Worm (Caenorhabditis elegans) whole organism, late embryonic: ENCODE results near the gene rol-3.
A peak's percentile ranks its signal among the peaks of the same experiment; 100 is the strongest.

Experiments used
- C08G9.2 ChIP-seq: sonication (generic microtip); optimal IDR thresholded peaks from 2 replicates; lab custom pipeline; 2016; ENCODE audit warnings: mild to moderate bottlenecking, missing genetic modification characterization, moderate library complexity, missing compliant biosample characterization
- C38D4.7 ChIP-seq: fragments of 200-800 bp; sonication (Bioruptor generic); optimal IDR thresholded peaks from 2 replicates; lab custom pipeline; 2018; ENCODE audit warnings: mild to moderate bottlenecking, missing genetic modification characterization, moderate library complexity, missing compliant biosample characterization
- K02D7.2 ChIP-seq: sonication (generic microtip); optimal IDR thresholded peaks from 2 replicates; lab custom pipeline; 2017; ENCODE audit warnings: mild to moderate bottlenecking, missing genetic modification characterization, missing compliant biosample characterization
- T23F11.4 ChIP-seq: fragments of 200-800 bp; sonication (Bioruptor generic); optimal IDR thresholded peaks from 2 replicates; lab custom pipeline; 2018; ENCODE audit warnings: mild to moderate bottlenecking, missing genetic modification characterization, missing compliant biosample characterization
- ama-1 ChIP-seq: fragments of 150-350 bp; optimal IDR thresholded peaks from 2 replicates; lab custom pipeline; 2014
- ceh-14 ChIP-seq: sonication (generic microtip); optimal IDR thresholded peaks from 2 replicates; lab custom pipeline; 2016; ENCODE audit warnings: missing genotype, missing genetic modification characterization, missing compliant biosample characterization
- ceh-18 ChIP-seq: sonication (generic microtip); optimal IDR thresholded peaks from 2 replicates; lab custom pipeline; 2016; ENCODE audit warnings: missing genetic modification characterization, missing compliant biosample characterization
- ceh-19 ChIP-seq: fragments of 200-800 bp; sonication (Bioruptor generic); optimal IDR thresholded peaks from 2 replicates; lab custom pipeline; 2018; ENCODE audit warnings: mild to moderate bottlenecking, missing genetic modification characterization, missing compliant biosample characterization
- ceh-24 ChIP-seq: sonication (generic microtip); optimal IDR thresholded peaks from 2 replicates; lab custom pipeline; 2016; ENCODE audit warnings: mild to moderate bottlenecking, missing genetic modification characterization, missing compliant biosample characterization
- ceh-30 ChIP-seq: fragments of 150-350 bp; optimal IDR thresholded peaks from 2 replicates; lab custom pipeline; 2014; ENCODE audit warnings: missing biosample characterization, missing genetic modification characterization
- ceh-31 ChIP-seq: sonication (generic microtip); optimal IDR thresholded peaks from 2 replicates; lab custom pipeline; 2016; ENCODE audit warnings: missing genetic modification characterization, missing compliant biosample characterization
- ceh-34 ChIP-seq: sonication (generic microtip); optimal IDR thresholded peaks from 2 replicates; lab custom pipeline; 2016; ENCODE audit warnings: mild to moderate bottlenecking, missing genetic modification characterization, missing compliant biosample characterization
- ceh-48 ChIP-seq: sonication (generic microtip); optimal IDR thresholded peaks from 2 replicates; lab custom pipeline; 2016; ENCODE audit warnings: missing genetic modification characterization, inconsistent platforms, missing compliant biosample characterization
- che-1 ChIP-seq: sonication (generic microtip); optimal IDR thresholded peaks from 2 replicates; lab custom pipeline; 2016; ENCODE audit warnings: mild to moderate bottlenecking, missing genetic modification characterization, missing compliant biosample characterization
- dmd-4 ChIP-seq: sonication (generic microtip); optimal IDR thresholded peaks from 2 replicates; lab custom pipeline; 2016; ENCODE audit warnings: borderline replicate concordance, missing genetic modification characterization, missing compliant biosample characterization
- dve-1 ChIP-seq: sonication (generic microtip); optimal IDR thresholded peaks from 2 replicates; lab custom pipeline; 2017; ENCODE audit warnings: antibody characterized with exemption, mild to moderate bottlenecking, missing genetic modification characterization, missing compliant biosample characterization
- elt-2 ChIP-seq: sonication (generic microtip); optimal IDR thresholded peaks from 2 replicates; lab custom pipeline; 2016; ENCODE audit warnings: missing genetic modification reagents, missing genetic modification characterization, missing compliant biosample characterization
- elt-4 ChIP-seq: sonication (generic microtip); optimal IDR thresholded peaks from 2 replicates; lab custom pipeline; 2016; ENCODE audit warnings: missing genetic modification characterization, missing compliant biosample characterization
- ets-4 ChIP-seq: sonication (generic microtip); optimal IDR thresholded peaks from 2 replicates; lab custom pipeline; 2016; ENCODE audit warnings: missing genetic modification characterization, missing compliant biosample characterization
- fax-1 ChIP-seq: sonication (generic microtip); optimal IDR thresholded peaks from 2 replicates; lab custom pipeline; 2016; ENCODE audit warnings: missing genotype, missing genetic modification characterization, missing compliant biosample characterization
- fkh-6 ChIP-seq: sonication (generic microtip); optimal IDR thresholded peaks from 2 replicates; lab custom pipeline; 2016; ENCODE audit warnings: missing genetic modification characterization, missing compliant biosample characterization
- gmeb-2 ChIP-seq: sonication (generic microtip); optimal IDR thresholded peaks from 2 replicates; lab custom pipeline; 2016; ENCODE audit warnings: missing genetic modification characterization, inconsistent platforms, missing compliant biosample characterization
- hlh-13 ChIP-seq: fragments of 200-800 bp; sonication (Bioruptor generic); optimal IDR thresholded peaks from 2 replicates; lab custom pipeline; 2018; ENCODE audit warnings: mild to moderate bottlenecking, missing genetic modification characterization, missing compliant biosample characterization
- hlh-30 ChIP-seq: sonication (generic microtip); optimal IDR thresholded peaks from 2 replicates; lab custom pipeline; 2017; ENCODE audit warnings: antibody characterized with exemption, missing genetic modification characterization, missing compliant biosample characterization; ENCODE audit not compliant: insufficient read depth
- hlh-6 ChIP-seq: sonication (generic microtip); optimal IDR thresholded peaks from 2 replicates; lab custom pipeline; 2016; ENCODE audit warnings: missing genotype, missing genetic modification characterization, missing compliant biosample characterization
- lin-11 ChIP-seq: fragments of 200-800 bp; sonication (Bioruptor generic); optimal IDR thresholded peaks from 2 replicates; lab custom pipeline; 2018; ENCODE audit warnings: mild to moderate bottlenecking, missing genetic modification characterization, missing compliant biosample characterization
- madf-2 ChIP-seq: sonication (generic microtip); optimal IDR thresholded peaks from 2 replicates; lab custom pipeline; 2017; ENCODE audit warnings: missing genetic modification characterization, missing compliant biosample characterization
- nfya-1 ChIP-seq: sonication (generic microtip); optimal IDR thresholded peaks from 2 replicates; lab custom pipeline; 2017; ENCODE audit warnings: missing genetic modification characterization, mild to moderate bottlenecking, missing compliant biosample characterization, antibody characterized with exemption, moderate library complexity
- nhr-232 ChIP-seq: sonication (generic microtip); optimal IDR thresholded peaks from 2 replicates; lab custom pipeline; 2016; ENCODE audit warnings: missing genetic modification characterization, missing compliant biosample characterization
- npax-4 ChIP-seq: sonication (generic microtip); optimal IDR thresholded peaks from 2 replicates; lab custom pipeline; 2016; ENCODE audit warnings: missing genetic modification characterization, missing compliant biosample characterization
- pag-3 ChIP-seq: sonication (generic microtip); optimal IDR thresholded peaks from 2 replicates; lab custom pipeline; 2016; ENCODE audit warnings: missing compliant biosample characterization, missing genetic modification characterization, borderline replicate concordance
- pha-4 ChIP-seq: fragments of 150-350 bp; optimal IDR thresholded peaks from 2 replicates; lab custom pipeline; 2018; ENCODE audit warnings: missing biosample characterization, missing genetic modification reagents, missing genetic modification characterization
- pqm-1 ChIP-seq: sonication (generic microtip); optimal IDR thresholded peaks from 2 replicates; lab custom pipeline; 2016; ENCODE audit warnings: missing genetic modification characterization, missing compliant biosample characterization
- pros-1 ChIP-seq: fragments of 150-350 bp; optimal IDR thresholded peaks from 2 replicates; lab custom pipeline; 2014; ENCODE audit warnings: missing biosample characterization, missing genetic modification reagents, missing genetic modification characterization
- rnt-1 ChIP-seq: sonication (generic microtip); optimal IDR thresholded peaks from 2 replicates; lab custom pipeline; 2016; ENCODE audit warnings: missing genetic modification characterization, missing compliant biosample characterization
- sdc-2 ChIP-seq: sonication (generic microtip); optimal IDR thresholded peaks from 2 replicates; lab custom pipeline; 2016; ENCODE audit warnings: missing genotype, missing genetic modification characterization, missing compliant biosample characterization
- sox-4 ChIP-seq: sonication (generic microtip); optimal IDR thresholded peaks from 2 replicates; lab custom pipeline; 2017; ENCODE audit warnings: mild to moderate bottlenecking, missing genetic modification characterization, inconsistent platforms, missing compliant biosample characterization
- syd-9 ChIP-seq: sonication (generic microtip); optimal IDR thresholded peaks from 2 replicates; lab custom pipeline; 2016; ENCODE audit warnings: mild to moderate bottlenecking, missing genetic modification characterization, moderate library complexity, missing compliant biosample characterization
- ttx-3 ChIP-seq: sonication (generic microtip); optimal IDR thresholded peaks from 2 replicates; lab custom pipeline; 2016; ENCODE audit warnings: missing genetic modification reagents, missing genetic modification characterization, missing compliant biosample characterization
- unc-3 ChIP-seq, 2 experiments: fragments of 200-800 bp in 1 of 2; sonication (Bioruptor generic) in 1 of 2; sonication (generic microtip) in 1 of 2; conservative IDR thresholded peaks in 1 of 2; optimal IDR thresholded peaks in 1 of 2; 2 replicates each; pipeline versions ENCODE4 v1.3.6 to Lab custom; 2016 to 2022; ENCODE audit warnings: missing compliant biosample characterization in 2 of 2, missing genetic modification characterization in 2 of 2, missing genetic modification reagents in 1 of 2
- unc-42 ChIP-seq: sonication (generic microtip); optimal IDR thresholded peaks from 2 replicates; lab custom pipeline; 2016; ENCODE audit warnings: missing genotype, missing genetic modification characterization, missing compliant biosample characterization
- unc-55 ChIP-seq: sonication (generic microtip); optimal IDR thresholded peaks from 2 replicates; lab custom pipeline; 2017; ENCODE audit warnings: missing biosample characterization, missing genetic modification reagents, missing genetic modification characterization
- ztf-16 ChIP-seq: sonication (generic microtip); optimal IDR thresholded peaks from 2 replicates; lab custom pipeline; 2017; ENCODE audit warnings: missing genetic modification characterization, missing compliant biosample characterization

The rol-3 gene

ce11 chrV:8259016-8259415 is 20.8 kb upstream of the rol-3 start, which contains the start of gene C16D9.1:
Gene C16D9.1, plus strand, starts transcription at chrV:8259316.
- TF ChIP-seq hlh-6 = no peak
- no peak for TF ChIP-seq ztf-16 (tag; lab: Kevin White, UChicago)
- no peak for TF ChIP-seq elt-4
- no peak for TF ChIP-seq syd-9 (tag; lab: Kevin White, UChicago)
- TF ChIP-seq gmeb-2 (tag; lab: Kevin White, UChicago) = no peak
- TF ChIP-seq madf-2 = no peak
- no peak for TF ChIP-seq ceh-19
- TF ChIP-seq npax-4 (tag; lab: Kevin White, UChicago) = no peak
- no peak for TF ChIP-seq elt-2 (tag; lab: Kevin White, UChicago)
- TF ChIP-seq C08G9.2 (tag; lab: Kevin White, UChicago) = no peak
- TF ChIP-seq ceh-14 = no peak
- TF ChIP-seq ceh-30 (tag; lab: Kevin White, UChicago) = no peak
- no peak for TF ChIP-seq T23F11.4
- no peak for TF ChIP-seq dve-1 (tag; lab: Kevin White, UChicago)
- TF ChIP-seq fax-1 (tag; lab: Kevin White, UChicago) = no peak
- no peak for TF ChIP-seq pqm-1 (tag; lab: Kevin White, UChicago)
- TF ChIP-seq che-1 (tag; lab: Kevin White, UChicago) = no peak
- TF ChIP-seq pag-3 = no peak
- TF ChIP-seq ceh-24 (tag; lab: Kevin White, UChicago) = no peak

ce11 chrV:8254973-8255372 is 16.8 kb upstream of the rol-3 start:
- TF ChIP-seq ceh-19 (no peak), ceh-48 (tag; lab: Kevin White, UChicago) (no peak), unc-42 (tag; lab: Kevin White, UChicago) (peak; percentile 30), fax-1 (tag; lab: Kevin White, UChicago) (no peak), ttx-3 (tag; lab: Kevin White, UChicago) (no peak), ceh-24 (tag; lab: Kevin White, UChicago) (no peak), ceh-34 (tag; lab: Kevin White, UChicago) (no peak), C08G9.2 (tag; lab: Kevin White, UChicago) (no peak), unc-55 (GFP tag; lab: Kevin White, UChicago) (no peak)

- TF ChIP-seq nfya-1 (tag; lab: Kevin White, UChicago) = no peak
- peak; percentile 97 for TF ChIP-seq unc-42 (tag; lab: Kevin White, UChicago)
Measured at ce11 chrV:8253946-8254345, 15.7 kb upstream of the rol-3 start.

- TF ChIP-seq dmd-4 (no peak), unc-55 (GFP tag; lab: Kevin White, UChicago) (peak; percentile 43), ets-4 (no peak), ama-1 (lab: Kevin White, UChicago) (no peak), pros-1 (tag; lab: Kevin White, UChicago) (no peak), npax-4 (tag; lab: Kevin White, UChicago) (no peak), K02D7.2 (tag; lab: Kevin White, UChicago) (no peak), pha-4 (tag; lab: Kevin White, UChicago) (no peak)
Measured at ce11 chrV:8252532-8252931, 14.3 kb upstream of the rol-3 start.

- TF ChIP-seq ceh-34 (tag; lab: Kevin White, UChicago) = no peak
- no peak for TF ChIP-seq sox-4 (tag; lab: Kevin White, UChicago)
- no peak for TF ChIP-seq C38D4.7
Measured at ce11 chrV:8251075-8251474, 12.9 kb upstream of the rol-3 start.

- no peak for TF ChIP-seq pha-4 (tag; lab: Kevin White, UChicago)
- TF ChIP-seq unc-3 (GFP tag; conservative IDR thresholded peaks at IDR 0.05; lab: Robert Waterston, UW) = no peak
- TF ChIP-seq unc-3 (tag; optimal IDR thresholded peaks at IDR 0.05; lab: Kevin White, UChicago) = no peak
- no peak for TF ChIP-seq fkh-6
- no peak for TF ChIP-seq ceh-24 (tag; lab: Kevin White, UChicago)
- TF ChIP-seq sdc-2 (tag; lab: Kevin White, UChicago) = no peak
- no peak for TF ChIP-seq hlh-30
- no peak for TF ChIP-seq hlh-13 (GFP tag; lab: Kevin White, UChicago)
- TF ChIP-seq ceh-19 = no peak
- TF ChIP-seq lin-11 (tag; lab: Kevin White, UChicago) = no peak
- no peak for TF ChIP-seq T23F11.4
- TF ChIP-seq ceh-31 (tag; lab: Kevin White, UChicago) = no peak
- TF ChIP-seq nhr-232 (tag; lab: Kevin White, UChicago) = no peak
- no peak for TF ChIP-seq C38D4.7
- no peak for TF ChIP-seq ets-4
- TF ChIP-seq gmeb-2 (tag; lab: Kevin White, UChicago) = no peak
- TF ChIP-seq rnt-1 (tag; lab: Kevin White, UChicago) = no peak
- TF ChIP-seq ceh-18 = no peak
- TF ChIP-seq, all 69 proteins: peak for 0
Measured at ce11 chrV:8250208-8250607, 12.0 kb upstream of the rol-3 start, which contains the start of gene C16D9.6. Gene C16D9.6, minus strand, starts transcription at chrV:8250308.
